Worm (Caenorhabditis elegans) whole organism, mixed stage, embryonic: ENCODE results near the gene C27D6.3.

Experiments
- M03D4.4 ChIP-seq: sonication (generic microtip); optimal IDR thresholded peaks from 2 replicates; lab custom pipeline; 2017; ENCODE audit warnings: mild to moderate bottlenecking, missing genetic modification characterization, missing compliant biosample characterization
- bed-3 ChIP-seq: fragments of 200-800 bp; sonication (Bioruptor generic); optimal IDR thresholded peaks from 3 replicates; lab custom pipeline; 2018; ENCODE audit warnings: mild to moderate bottlenecking, missing genetic modification characterization, moderate library complexity, missing compliant biosample characterization
- blmp-1 ChIP-seq: fragments of 150-350 bp; optimal IDR thresholded peaks from 2 replicates; lab custom pipeline; 2014; ENCODE audit warnings: missing biosample characterization, missing genetic modification characterization
- ceh-43 ChIP-seq: fragments of 200-800 bp; sonication (Bioruptor generic); optimal IDR thresholded peaks from 2 replicates; lab custom pipeline; 2018; ENCODE audit warnings: mild to moderate bottlenecking, missing genetic modification characterization, moderate library complexity, missing compliant biosample characterization
- ceh-83 ChIP-seq: fragments of 200-800 bp; sonication (Bioruptor generic); optimal IDR thresholded peaks from 2 replicates; lab custom pipeline; 2018; ENCODE audit warnings: mild to moderate bottlenecking, missing genetic modification characterization, missing compliant biosample characterization
- ces-1 ChIP-seq: fragments of 150-350 bp; optimal IDR thresholded peaks from 2 replicates; lab custom pipeline; 2014; ENCODE audit warnings: missing biosample characterization, missing genetic modification reagents, missing genetic modification characterization
- cnd-1 ChIP-seq: fragments of 200-800 bp; sonication (Bioruptor generic); optimal IDR thresholded peaks from 2 replicates; lab custom pipeline; 2018; ENCODE audit warnings: mild to moderate bottlenecking, missing genetic modification characterization, missing compliant biosample characterization
- drap-1 ChIP-seq: fragments of 200-800 bp; sonication (Bioruptor generic); optimal IDR thresholded peaks from 3 replicates; lab custom pipeline; 2018; ENCODE audit warnings: mild to moderate bottlenecking, missing genetic modification characterization, missing compliant biosample characterization
- elt-1 ChIP-seq: sonication (generic microtip); optimal IDR thresholded peaks from 2 replicates; lab custom pipeline; 2017; ENCODE audit warnings: missing genetic modification characterization, mild to moderate bottlenecking, missing compliant biosample characterization, antibody characterized with exemption, moderate library complexity, borderline replicate concordance; ENCODE audit not compliant: insufficient read depth
- flh-1 ChIP-seq: fragments of 200-800 bp; sonication (Bioruptor generic); optimal IDR thresholded peaks from 2 replicates; lab custom pipeline; 2018; ENCODE audit warnings: mild to moderate bottlenecking, missing genetic modification characterization, moderate library complexity, missing compliant biosample characterization
- ham-2 ChIP-seq: fragments of 200-800 bp; sonication (Bioruptor generic); optimal IDR thresholded peaks from 2 replicates; lab custom pipeline; 2018; ENCODE audit warnings: mild to moderate bottlenecking, missing genetic modification characterization, missing compliant biosample characterization
- hlh-1 ChIP-seq: fragments of 150-350 bp; optimal IDR thresholded peaks from 2 replicates; lab custom pipeline; 2014; ENCODE audit warnings: missing biosample characterization, missing genetic modification reagents, missing genetic modification characterization
- lin-32 ChIP-seq: fragments of 200-800 bp; sonication (Bioruptor generic); optimal IDR thresholded peaks from 2 replicates; lab custom pipeline; 2018; ENCODE audit warnings: mild to moderate bottlenecking, missing genetic modification characterization, missing compliant biosample characterization
- mab-5 ChIP-seq: fragments of 150-350 bp; optimal IDR thresholded peaks from 2 replicates; lab custom pipeline; 2014; ENCODE audit warnings: missing biosample characterization, missing genetic modification characterization
- mep-1 ChIP-seq: fragments of 150-350 bp; optimal IDR thresholded peaks from 2 replicates; lab custom pipeline; 2017; ENCODE audit warnings: missing biosample characterization, missing genetic modification reagents, missing genetic modification characterization, inconsistent platforms
- mls-2 ChIP-seq: sonication (generic microtip); optimal IDR thresholded peaks from 2 replicates; lab custom pipeline; 2016; ENCODE audit warnings: mild to moderate bottlenecking, missing genetic modification characterization, moderate library complexity, missing compliant biosample characterization
- nhr-12 ChIP-seq: fragments of 150-350 bp; optimal IDR thresholded peaks from 2 replicates; lab custom pipeline; 2014; ENCODE audit warnings: missing biosample characterization, missing genetic modification characterization
- nhr-2 ChIP-seq: fragments of 150-350 bp; optimal IDR thresholded peaks from 2 replicates; lab custom pipeline; 2014; ENCODE audit warnings: missing biosample characterization, missing genetic modification characterization
- nhr-237 ChIP-seq: fragments of 150-350 bp; optimal IDR thresholded peaks from 2 replicates; lab custom pipeline; 2014; ENCODE audit warnings: missing biosample characterization, missing genetic modification characterization
- nhr-28 ChIP-seq: fragments of 150-350 bp; optimal IDR thresholded peaks from 2 replicates; lab custom pipeline; 2014; ENCODE audit warnings: missing biosample characterization, missing genetic modification characterization
- pha-4 ChIP-seq: fragments of 150-350 bp; optimal IDR thresholded peaks from 2 replicates; lab custom pipeline; 2018; ENCODE audit warnings: missing biosample characterization, missing genetic modification reagents, missing genetic modification characterization
- sem-2 ChIP-seq: fragments of 200-800 bp; sonication (Bioruptor generic); optimal IDR thresholded peaks from 2 replicates; lab custom pipeline; 2018; ENCODE audit warnings: mild to moderate bottlenecking, missing genetic modification characterization, missing compliant biosample characterization
- snpc-4 ChIP-seq: fragments of 150-350 bp; optimal IDR thresholded peaks from 2 replicates; lab custom pipeline; 2014; ENCODE audit warnings: missing biosample characterization, missing genetic modification characterization
- tbx-8 ChIP-seq: fragments of 200-800 bp; sonication (Bioruptor generic); optimal IDR thresholded peaks from 2 replicates; lab custom pipeline; 2018; ENCODE audit warnings: mild to moderate bottlenecking, missing genetic modification characterization, moderate library complexity, missing compliant biosample characterization
- unc-39 ChIP-seq: fragments of 150-350 bp; optimal IDR thresholded peaks from 2 replicates; lab custom pipeline; 2014; ENCODE audit warnings: missing biosample characterization, missing genetic modification characterization
- unc-62 ChIP-seq: fragments of 150-350 bp; optimal IDR thresholded peaks from 2 replicates; lab custom pipeline; 2014; ENCODE audit warnings: missing biosample characterization, missing genetic modification reagents, missing genetic modification characterization
- zip-8 ChIP-seq: fragments of 150-350 bp; optimal IDR thresholded peaks from 2 replicates; lab custom pipeline; 2014; ENCODE audit warnings: missing biosample characterization, missing genetic modification characterization
- ztf-11 ChIP-seq: fragments of 150-350 bp; optimal IDR thresholded peaks from 2 replicates; lab custom pipeline; 2014; ENCODE audit warnings: missing biosample characterization, missing genetic modification characterization

Gene C27D6.3

DNA sequence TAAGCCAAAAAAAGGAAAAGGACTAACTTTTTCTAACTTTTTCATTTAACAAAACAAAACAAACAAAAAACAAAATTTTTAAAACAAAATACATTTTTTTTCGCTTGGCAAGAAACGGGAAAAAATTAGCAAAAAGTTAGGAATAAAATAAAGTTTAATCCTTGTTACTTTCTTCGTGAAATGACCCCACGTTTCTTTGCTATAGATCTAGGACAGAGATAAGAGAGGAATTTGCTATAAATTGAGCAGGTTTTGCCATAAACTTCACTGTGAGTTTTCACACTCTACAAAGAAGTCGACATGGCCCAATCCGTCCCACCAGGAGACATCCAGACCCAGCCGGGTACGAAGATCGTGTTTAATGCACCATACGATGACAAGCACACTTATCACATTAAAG is 25.2 kb upstream of the C27D6.3 start, which contains the start of gene msp-50:
Gene msp-50, plus strand, starts transcription at position 301 of the 400 bp plus-strand sequence.
- TF ChIP-seq ces-1 (GFP tag; lab: Kevin White, UChicago) (no peak), mab-5 (tag; lab: Kevin White, UChicago) (no peak), snpc-4 (tag; lab: Kevin White, UChicago) (no peak)

DNA sequence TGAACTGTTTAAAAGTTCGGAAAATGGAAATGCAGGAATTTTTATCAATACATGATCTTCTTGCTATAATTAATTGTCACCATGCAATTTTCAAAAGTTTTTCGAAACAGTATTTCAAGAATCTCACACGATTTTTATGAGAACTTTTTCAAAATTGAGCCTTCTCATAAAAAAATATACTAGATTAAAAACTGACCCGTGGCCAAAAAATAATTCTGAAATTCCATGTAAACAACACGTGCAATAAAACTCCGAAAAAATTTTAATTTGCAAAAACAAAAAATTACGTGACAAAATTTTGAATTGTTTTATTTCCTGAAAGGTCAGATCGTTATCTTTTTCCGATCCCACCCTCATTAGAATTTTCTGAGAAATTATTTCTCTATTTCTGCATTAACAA is 21.2 kb upstream of the C27D6.3 start, which contains the start of gene C34F11.5:
Gene C34F11.5, plus strand, starts transcription at position 301 of the 400 bp plus-strand sequence.
- TF ChIP-seq elt-1 (no peak), unc-62 (GFP tag; lab: Kevin White, UChicago) (no peak), M03D4.4 (tag; lab: Kevin White, UChicago) (no peak)

DNA sequence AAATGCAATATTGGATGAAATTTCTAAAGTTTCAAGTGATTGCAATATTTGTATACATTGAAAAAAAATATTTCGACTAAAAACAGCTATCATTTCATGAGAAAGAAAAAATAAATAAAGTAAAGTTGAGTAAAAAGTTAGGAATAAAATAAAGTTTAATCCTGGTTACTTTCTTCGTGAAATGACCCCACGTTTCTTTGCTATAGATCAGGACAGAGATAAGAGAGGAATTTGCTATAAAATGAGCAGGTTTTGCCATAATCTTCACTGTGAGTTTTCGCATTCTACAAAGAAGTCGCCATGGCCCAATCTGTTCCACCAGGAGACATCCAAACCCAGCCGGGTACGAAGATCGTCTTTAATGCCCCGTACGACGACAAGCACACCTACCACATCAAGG is 19.8 kb upstream of the C27D6.3 start, which contains the start of gene msp-49:
Gene msp-49, plus strand, starts transcription at position 301 of the 400 bp plus-strand sequence.
- TF ChIP-seq ham-2 (GFP tag; lab: Kevin White, UChicago) (no peak), nhr-28 (tag; lab: Kevin White, UChicago) (no peak), ceh-83 (GFP tag; lab: Kevin White, UChicago) (no peak), M03D4.4 (tag; lab: Kevin White, UChicago) (no peak), blmp-1 (tag; lab: Kevin White, UChicago) (no peak), nhr-12 (tag; lab: Kevin White, UChicago) (no peak), bed-3 (GFP tag; lab: Kevin White, UChicago) (no peak)

DNA sequence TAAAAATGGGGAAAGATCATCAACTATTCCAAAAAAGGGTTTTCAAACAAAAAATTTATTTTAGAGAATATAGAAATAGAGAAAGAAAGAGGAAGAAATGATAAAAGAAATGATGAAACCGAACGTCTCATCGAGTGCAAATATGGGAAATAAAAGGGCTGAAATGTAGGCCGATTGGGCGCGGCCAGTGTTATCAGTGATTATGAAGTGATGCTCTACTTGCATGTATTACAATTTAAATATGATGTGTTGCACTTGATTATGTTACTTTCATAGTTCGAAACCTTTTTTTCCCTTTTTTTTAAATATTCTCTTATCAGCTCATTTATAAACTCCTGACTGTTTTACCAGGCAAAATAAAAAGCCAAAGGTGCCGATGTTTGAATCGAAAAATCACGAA is 17.5 kb upstream of the C27D6.3 start:
- TF ChIP-seq cnd-1 (tag; lab: Kevin White, UChicago): no peak
- TF ChIP-seq ceh-43 (GFP tag; lab: Kevin White, UChicago): no peak
- no peak for TF ChIP-seq zip-8 (tag; lab: Kevin White, UChicago)

- TF ChIP-seq ztf-11 (tag; lab: Kevin White, UChicago) (no peak), mep-1 (tag; lab: Kevin White, UChicago) (no peak), lin-32 (GFP tag; lab: Kevin White, UChicago) (no peak), ceh-43 (GFP tag; lab: Kevin White, UChicago) (no peak), nhr-28 (tag; lab: Kevin White, UChicago) (no peak), drap-1 (no peak), snpc-4 (tag; lab: Kevin White, UChicago) (no peak), nhr-2 (no peak), ceh-83 (GFP tag; lab: Kevin White, UChicago) (no peak), elt-1 (no peak), tbx-8 (GFP tag; lab: Kevin White, UChicago) (no peak), ham-2 (GFP tag; lab: Kevin White, UChicago) (no peak), unc-39 (no peak)
Measured at ce11 chrII:5187934-5188333, 13.7 kb upstream of the C27D6.3 start.

DNA sequence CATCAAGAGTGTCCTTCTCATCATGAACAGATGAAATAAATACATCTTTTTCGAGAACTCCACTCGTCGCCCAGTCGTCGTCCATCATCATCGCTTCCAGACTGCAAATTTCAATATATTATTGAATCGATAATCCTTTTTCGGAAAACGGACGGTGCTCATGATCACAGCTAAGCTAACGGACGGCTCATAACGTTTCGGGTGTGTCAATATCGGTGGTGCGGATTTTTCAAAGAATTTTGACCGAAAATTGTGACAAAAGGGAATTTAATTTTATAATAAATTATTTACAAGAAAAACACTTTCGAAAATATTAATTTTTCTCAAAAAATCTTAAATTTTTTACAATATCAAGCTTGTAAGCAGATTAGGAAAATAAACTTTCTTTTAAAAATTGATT is 13.2 kb upstream of the C27D6.3 start, which contains the start of gene crh-2:
Gene crh-2, minus strand, starts transcription at position 101 of the 400 bp plus-strand sequence.
- TF ChIP-seq nhr-28 (tag; lab: Kevin White, UChicago) (no peak), bed-3 (GFP tag; lab: Kevin White, UChicago) (no peak), M03D4.4 (tag; lab: Kevin White, UChicago) (no peak), mls-2 (tag; lab: Kevin White, UChicago) (no peak)

- no peak for TF ChIP-seq elt-1
Measured at ce11 chrII:5186870-5187269, 12.6 kb upstream of the C27D6.3 start.

DNA sequence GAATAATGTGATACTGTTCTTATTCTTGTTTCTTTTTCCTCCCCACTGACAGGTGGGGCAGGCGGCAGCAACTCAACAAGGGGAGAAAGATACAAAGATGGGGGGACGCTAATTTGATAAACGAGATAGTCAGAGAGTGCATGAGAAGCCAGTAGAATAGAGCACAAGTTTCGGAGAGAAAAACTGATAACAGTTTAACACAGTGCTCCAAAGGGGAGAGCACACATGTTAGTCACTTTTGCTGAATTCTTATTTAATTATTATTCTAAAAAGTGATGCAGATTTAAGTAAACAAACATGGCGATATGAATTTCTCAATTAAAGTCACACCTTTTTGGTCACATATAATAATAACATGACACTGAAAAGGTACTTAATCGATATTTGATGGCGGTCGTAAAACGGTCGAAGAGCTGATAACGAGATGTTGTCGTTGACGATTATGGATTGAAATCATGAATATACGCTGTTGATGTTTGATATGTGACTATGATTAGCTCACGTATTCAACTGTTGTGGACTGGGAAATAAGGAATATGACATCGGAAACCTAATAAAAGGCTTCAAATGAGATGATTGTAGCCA is 11.8 kb upstream of the C27D6.3 start:
- TF ChIP-seq hlh-1 (no peak), mls-2 (tag; lab: Kevin White, UChicago) (no peak), zip-8 (tag; lab: Kevin White, UChicago) (no peak), elt-1 (no peak), mab-5 (tag; lab: Kevin White, UChicago) (no peak), pha-4 (no peak), cnd-1 (tag; lab: Kevin White, UChicago) (no peak), nhr-12 (tag; lab: Kevin White, UChicago) (no peak), nhr-28 (tag; lab: Kevin White, UChicago) (no peak), bed-3 (GFP tag; lab: Kevin White, UChicago) (no peak), mep-1 (tag; lab: Kevin White, UChicago) (no peak), tbx-8 (GFP tag; lab: Kevin White, UChicago) (no peak), drap-1 (no peak), ces-1 (GFP tag; lab: Kevin White, UChicago) (no peak), snpc-4 (tag; lab: Kevin White, UChicago) (no peak), unc-39 (no peak), sem-2 (GFP tag; lab: Kevin White, UChicago) (no peak), flh-1 (GFP tag; lab: Kevin White, UChicago) (no peak), nhr-237 (tag; lab: Kevin White, UChicago) (no peak)
